Worm (Caenorhabditis elegans): ENCODE measurements around the gene C23F12.4.

Gene C23F12.4

DNA sequence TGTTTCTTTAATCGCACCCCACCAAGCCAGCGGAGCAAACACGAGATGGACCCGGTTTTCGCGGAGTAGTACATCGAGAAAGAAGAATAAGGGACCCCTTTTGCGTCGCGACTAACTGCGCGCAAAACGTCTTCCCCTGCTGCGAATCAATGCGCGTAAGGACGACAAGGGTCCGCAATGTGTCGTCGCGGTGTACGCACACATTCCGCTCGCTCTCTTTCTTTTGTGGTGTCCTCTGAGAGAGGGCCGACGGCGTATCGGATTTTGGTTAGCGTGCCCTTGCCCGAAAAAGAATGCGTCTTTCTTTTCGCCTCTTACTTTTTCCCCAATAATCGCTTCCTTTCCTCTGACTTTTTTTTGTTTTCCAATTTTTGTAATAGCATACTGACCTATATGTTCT lies 49.3 kb upstream of the C23F12.4 start (continued):
- TF ChIP-seq F16B12.6 (tag; optimal IDR thresholded peaks at IDR 0.05) (peak; percentile 92), C16A3.4 (tag; optimal IDR thresholded peaks at IDR 0.05) (peak; percentile 64), unc-62 (GFP tag; optimal IDR thresholded peaks at IDR 0.05) (no peak)

DNA sequence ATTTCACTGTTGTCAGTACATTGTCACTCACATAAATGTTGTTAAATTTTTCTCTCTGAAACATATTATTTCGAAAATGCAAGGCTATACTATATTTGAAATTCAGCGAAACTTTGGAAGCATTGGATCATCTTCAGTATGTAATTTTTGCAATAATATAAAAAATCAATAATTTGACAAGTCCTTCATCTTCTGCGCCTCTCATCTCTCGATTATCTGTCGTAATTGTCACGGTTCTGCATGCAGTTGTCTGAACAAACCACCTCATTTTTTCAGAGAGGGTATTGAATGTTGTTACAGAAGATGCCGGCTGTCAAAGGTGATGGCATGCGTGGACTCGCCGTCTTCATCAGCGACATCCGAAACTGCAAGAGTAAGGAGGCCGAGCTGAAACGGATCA lies 48.8 kb upstream of the C23F12.4 start, which contains the start of gene apa-2:
Gene apa-2 (plus strand): TSS at position 301 of the 400 bp plus-strand sequence.
- TF ChIP-seq lin-13 (GFP tag; optimal IDR thresholded peaks at IDR 0.05) (no peak), efl-1 (optimal IDR thresholded peaks at IDR 0.05) (no peak), efl-1 (GFP tag; optimal IDR thresholded peaks at IDR 0.05 in 1 of 2) (peak in 1 of 2 experiments; percentile 52)

DNA sequence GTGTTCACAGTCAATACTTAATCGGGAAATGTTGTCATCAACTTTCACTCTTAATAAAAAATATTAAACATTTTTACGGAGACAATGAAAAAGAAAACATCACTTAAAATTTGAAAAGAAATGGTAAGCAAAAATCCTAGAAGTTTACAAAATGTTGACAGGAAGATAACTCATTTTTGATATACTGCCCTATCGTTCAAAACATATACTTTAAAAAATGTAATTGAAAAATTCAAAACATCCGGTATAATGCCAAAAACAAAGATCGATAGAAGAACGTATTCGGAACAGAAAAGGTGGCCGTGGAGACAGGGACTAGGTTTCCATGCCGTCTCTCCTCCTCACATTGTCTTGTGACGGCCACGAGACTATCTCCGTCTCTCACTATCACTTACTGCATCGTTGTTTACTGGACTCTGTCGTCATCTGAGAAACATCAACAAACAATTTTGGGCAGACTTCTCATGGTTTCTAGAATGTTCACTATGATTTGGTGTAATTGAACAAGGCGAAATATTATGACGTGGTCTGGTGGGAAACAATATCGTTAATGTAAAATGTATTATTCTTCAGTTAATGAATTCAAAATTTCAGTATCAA lies 39.7 kb upstream of the C23F12.4 start, which contains the start of gene oga-1:
Gene oga-1 (minus strand): TSS at position 51 of the 600 bp plus-strand sequence.
- no peak for TF ChIP-seq ztf-11 (tag; optimal IDR thresholded peaks at IDR 0.05)
- no peak for TF ChIP-seq nhr-12 (tag; optimal IDR thresholded peaks at IDR 0.05)
- TF ChIP-seq ztf-4 (tag; optimal IDR thresholded peaks at IDR 0.05): peak; percentile 71
- no peak for TF ChIP-seq mef-2 (tag; optimal IDR thresholded peaks at IDR 0.05)
- TF ChIP-seq C16A3.4 (tag; optimal IDR thresholded peaks at IDR 0.05): peak; percentile 62
- peak; percentile 91 for TF ChIP-seq nhr-71 (tag; optimal IDR thresholded peaks at IDR 0.05)
- no peak for TF ChIP-seq efl-3 (GFP tag; optimal IDR thresholded peaks at IDR 0.05)
- TF ChIP-seq lin-14 (GFP tag; optimal IDR thresholded peaks at IDR 0.05): peak; percentile 95
- no peak for TF ChIP-seq ama-1 (optimal IDR thresholded peaks at IDR 0.05)
- TF ChIP-seq egl-13 (tag; optimal IDR thresholded peaks at IDR 0.05): peak; percentile 51
- TF ChIP-seq hpl-2 (GFP tag; optimal IDR thresholded peaks at IDR 0.05): no peak
- TF ChIP-seq skn-1 (tag; optimal IDR thresholded peaks at IDR 0.05): peak; percentile 67
- TF ChIP-seq ceh-82 (tag; optimal IDR thresholded peaks at IDR 0.05): peak in 1 of 3 experiments; percentile 71
- peak; percentile 83 for TF ChIP-seq mep-1 (tag; optimal IDR thresholded peaks at IDR 0.05)
- no peak for TF ChIP-seq grh-1 (GFP tag; IDR thresholded peaks at IDR 0.05)
- peak; percentile 57 to 81 for TF ChIP-seq lin-35 (GFP tag; optimal IDR thresholded peaks at IDR 0.05)
- peak; percentile 71 for TF ChIP-seq lir-3 (tag; optimal IDR thresholded peaks at IDR 0.05; ENCODE audit: poor library complexity)
- peak; percentile 84 for TF ChIP-seq fkh-8 (tag; optimal IDR thresholded peaks at IDR 0.05)
- no peak for TF ChIP-seq tlp-1 (tag; optimal IDR thresholded peaks at IDR 0.05)
- TF ChIP-seq elt-2 (tag; optimal IDR thresholded peaks at IDR 0.05): peak; percentile 31
- TF ChIP-seq hlh-17 (GFP tag; optimal IDR thresholded peaks at IDR 0.05; ENCODE audit: borderline replicate concordance): no peak
- TF ChIP-seq pax-3 (tag; optimal IDR thresholded peaks at IDR 0.05): peak; percentile 19
- TF ChIP-seq nhr-237 (tag; optimal IDR thresholded peaks at IDR 0.05): no peak
- peak in 1 of 2 experiments; percentile 96 for TF ChIP-seq mdl-1 (tag; optimal IDR thresholded peaks at IDR 0.05)
- TF ChIP-seq blmp-1 (tag; optimal IDR thresholded peaks at IDR 0.05): peak; percentile 32
- peak; percentile 60 for TF ChIP-seq lin-13 (GFP tag; optimal IDR thresholded peaks at IDR 0.05)
- TF ChIP-seq sptf-1 (tag; optimal IDR thresholded peaks at IDR 0.05): no peak
- TF ChIP-seq snu-23 (GFP tag; optimal IDR thresholded peaks at IDR 0.05): peak; percentile 93
- no peak for TF ChIP-seq mab-9 (GFP tag; IDR thresholded peaks at IDR 0.05)
- TF ChIP-seq unc-130 (tag; optimal IDR thresholded peaks at IDR 0.05): peak; percentile 45
- peak; percentile 64 for TF ChIP-seq nhr-19 (GFP tag; conservative IDR thresholded peaks at IDR 0.05)
- no peak for TF ChIP-seq ceh-63 (GFP tag; optimal IDR thresholded peaks at IDR 0.05)
- TF ChIP-seq nhr-20 (tag; optimal IDR thresholded peaks at IDR 0.05): peak; percentile 90
- TF ChIP-seq nhr-85 (tag): peak; percentile 93
- peak; percentile 27 for TF ChIP-seq isw-1 (GFP tag; IDR thresholded peaks at IDR 0.05)
- peak; percentile 39 for TF ChIP-seq dsc-1 (tag; optimal IDR thresholded peaks at IDR 0.05)
- peak; percentile 22 to 57 for TF ChIP-seq efl-1 (optimal IDR thresholded peaks at IDR 0.05)
- peak; percentile 38 to 95 for TF ChIP-seq efl-1 (GFP tag; optimal IDR thresholded peaks at IDR 0.05 in 1 of 2)
- peak; percentile 38 for TF ChIP-seq sox-4 (tag; optimal IDR thresholded peaks at IDR 0.05)
- peak; percentile 69 for TF ChIP-seq nhr-90 (tag; optimal IDR thresholded peaks at IDR 0.05; ENCODE audit: poor library complexity)
- TF ChIP-seq vab-15 (tag; optimal IDR thresholded peaks at IDR 0.05): peak; percentile 12
- no peak for TF ChIP-seq fkh-10 (GFP tag; optimal IDR thresholded peaks at IDR 0.05)
- peak; percentile 63 for TF ChIP-seq swsn-7 (tag; optimal IDR thresholded peaks at IDR 0.05)
- TF ChIP-seq snpc-4 (tag; optimal IDR thresholded peaks at IDR 0.05): peak; percentile 49
- no peak for TF ChIP-seq pqm-1 (tag; optimal IDR thresholded peaks at IDR 0.05)
- 0 out of 2 replicates have a peak, but pooled peaks have one; percentile 20 for TF ChIP-seq ceh-88 (GFP tag; IDR thresholded peaks at IDR 0.05)

Data from whole organism, L1 larva.